Fruit fly (Drosophila melanogaster) whole organism, embryonic: ENCODE data around the gene CG12974.

Experiments
- Blimp-1 ChIP-seq: fragments of 200-800 bp; sonication (Bioruptor generic); optimal IDR thresholded peaks from 3 replicates; lab custom pipeline; 2018; ENCODE audit warnings: missing biosample characterization, missing genetic modification characterization, mild to moderate bottlenecking, moderate library complexity, missing genetic modification reagents
- CG10321 ChIP-seq: fragments of 200-800 bp; sonication (Bioruptor generic); IDR thresholded peaks from 2 replicates; pipeline ENCODE4 v1.3.6; 2022; ENCODE audit warnings: missing biosample characterization, missing genetic modification characterization
- CG18476 ChIP-seq: fragments of 200-800 bp; sonication (Bioruptor generic); optimal IDR thresholded peaks from 2 replicates; lab custom pipeline; 2016; ENCODE audit warnings: missing biosample characterization, mild to moderate bottlenecking, missing genetic modification characterization
- D ChIP-seq, 2 experiments: fragments of 200-800 bp in 1 of 2; fragments of >200 bp in 1 of 2; sonication (Bioruptor generic) in 1 of 2; optimal IDR thresholded peaks; 2 replicates in 1 of 2; 3 replicates in 1 of 2; lab custom pipeline; 2017; ENCODE audit warnings: mild to moderate bottlenecking in 1 of 2, missing biosample characterization in 1 of 2, missing genetic modification characterization in 1 of 2, missing genetic modification reagents in 1 of 2
- Elba2 ChIP-seq: fragments of 200-800 bp; sonication (Bioruptor generic); optimal IDR thresholded peaks from 3 replicates; lab custom pipeline; 2016; ENCODE audit warnings: missing biosample characterization, missing genetic modification characterization
- Opbp ChIP-seq: fragments of 200-800 bp; sonication (Bioruptor generic); IDR thresholded peaks from 3 replicates; pipeline ENCODE4 v1.3.6; 2022; ENCODE audit warnings: missing biosample characterization, missing genetic modification characterization; ENCODE audit not compliant: partially characterized antibody
- Poxn ChIP-seq: fragments of 200-800 bp; sonication (Bioruptor generic); IDR thresholded peaks from 2 replicates; pipeline ENCODE4 v1.3.6; 2022; ENCODE audit warnings: missing biosample characterization, missing genetic modification characterization
- danr ChIP-seq: fragments of 200-800 bp; sonication (Bioruptor generic); IDR thresholded peaks from 2 replicates; pipeline ENCODE4 v1.3.6; 2022; ENCODE audit warnings: missing biosample characterization, missing genetic modification characterization
- disco-r ChIP-seq: fragments of 200-800 bp; sonication (Bioruptor generic); optimal IDR thresholded peaks from 2 replicates; lab custom pipeline; 2016; ENCODE audit warnings: missing biosample characterization, missing genetic modification characterization

- TF ChIP-seq disco-r (GFP tag; lab: Kevin White, UChicago) (no peak), Blimp-1 (GFP tag; lab: Kevin White, UChicago) (peak; percentile 1), CG18476 (no peak), Elba2 (GFP tag; lab: Kevin White, UChicago) (no peak), D (optimal IDR thresholded peaks at IDR 0.05; lab: Kevin White, UChicago) (no peak), D (GFP tag; optimal IDR thresholded peaks at IDR 0.05; lab: Kevin White, UChicago) (no peak), CG10321 (no peak), danr (no peak), Poxn (GFP tag; lab: Robert Waterston, UW) (no peak), Opbp (no peak)
Observed at dm6 chr3L:21279876-21280566, 5.7 kb downstream of the CG12974 start, which contains the start of gene AcCoAS.
